Fruit fly (Drosophila melanogaster) whole organism, embryonic: ENCODE data around the gene CG43294.

Experiments used
- CG10979 ChIP-seq: fragments of 200-800 bp; sonication (Bioruptor generic); optimal IDR thresholded peaks from 2 replicates; lab custom pipeline; 2018; ENCODE audit warnings: missing biosample characterization, mild to moderate bottlenecking, missing genetic modification characterization, moderate library complexity
- CG2202 ChIP-seq: fragments of 200-800 bp; sonication (Bioruptor generic); optimal IDR thresholded peaks from 2 replicates; lab custom pipeline; 2018; ENCODE audit warnings: missing biosample characterization, mild to moderate bottlenecking, missing genetic modification characterization
- CG31441 ChIP-seq: fragments of 200-800 bp; sonication (Bioruptor generic); IDR thresholded peaks from 2 replicates; pipeline ENCODE4 v1.3.6; 2022; ENCODE audit warnings: missing biosample characterization, missing genetic modification characterization
- CG4730 ChIP-seq: fragments of 200-800 bp; sonication (Bioruptor generic); IDR thresholded peaks from 2 replicates; pipeline ENCODE4 v1.3.6; 2022; ENCODE audit warnings: missing biosample characterization, missing genetic modification characterization
- Dek ChIP-seq: fragments of 200-800 bp; sonication (Bioruptor generic); optimal IDR thresholded peaks from 3 replicates; lab custom pipeline; 2019; ENCODE audit warnings: missing biosample characterization, mild to moderate bottlenecking, missing genetic modification characterization, moderate library complexity
- crp ChIP-seq, 2 experiments: fragments of 200-800 bp; sonication (Bioruptor generic); optimal IDR thresholded peaks; 2 replicates in 1 of 2; 3 replicates in 1 of 2; lab custom pipeline; 2017; ENCODE audit warnings: missing biosample characterization in 2 of 2, missing genetic modification characterization in 2 of 2, mild to moderate bottlenecking in 1 of 2, moderate library complexity in 1 of 2
- esg ChIP-seq: fragments of 200-800 bp; sonication (Bioruptor generic); conservative IDR thresholded peaks from 2 replicates; pipeline ENCODE4 v1.3.6; 2022; ENCODE audit warnings: missing biosample characterization, missing genetic modification characterization
- hth ChIP-seq: fragments of >200 bp; optimal IDR thresholded peaks from 2 replicates; lab custom pipeline; 2017; ENCODE audit warnings: inconsistent platforms

DNA sequence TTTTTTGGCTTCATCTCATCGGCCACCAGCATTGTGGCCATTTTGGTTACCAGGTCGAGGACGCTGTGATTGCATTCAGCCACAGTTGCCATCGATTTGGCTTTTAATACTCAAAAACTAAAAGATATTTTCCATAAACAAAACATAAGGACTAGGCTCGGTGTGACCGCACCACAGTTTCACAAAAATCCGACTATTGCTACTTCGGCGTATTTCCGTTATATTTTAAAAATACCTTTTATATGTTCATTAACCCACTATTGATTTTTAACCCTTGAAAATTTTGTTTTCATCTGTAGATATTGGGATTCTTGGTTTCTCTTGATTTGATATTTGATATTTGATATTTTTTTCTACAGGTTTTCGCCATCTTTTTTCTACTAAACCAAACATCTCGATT, 39.9 kb downstream of the CG43294 start, which contains the start of gene Grip163:
- no peak for TF ChIP-seq hth (lab: Kevin White, UChicago)
- TF ChIP-seq CG31441 (GFP tag; lab: Robert Waterston, UW), result no peak
- no peak for TF ChIP-seq crp (GFP tag; optimal IDR thresholded peaks at IDR 0.05; lab: Kevin White, UChicago)
- no peak for TF ChIP-seq CG4730 (GFP tag; lab: Robert Waterston, UW)
- TF ChIP-seq CG2202 (tag; lab: Kevin White, UChicago), result no peak
- TF ChIP-seq esg, result no peak
- TF ChIP-seq Dek, result no peak
- TF ChIP-seq CG10979, result no peak
